Fruit fly (Drosophila melanogaster): ENCODE data around the gene CG44195.

CG44195 gene

dm6 chr3L:7614226-7614625 lies 81.2 kb downstream of the CG44195 start (continued):
- peak; percentile 2 for TF ChIP-seq nom (GFP tag; optimal IDR thresholded peaks at IDR 0.05)
- TF ChIP-seq jigr1 (GFP tag; IDR thresholded peaks at IDR 0.05), result no peak
- TF ChIP-seq CG12219 (GFP tag; optimal IDR thresholded peaks at IDR 0.05), result peak; percentile 17
- TF ChIP-seq sc (optimal IDR thresholded peaks at IDR 0.05), result no peak
- TF ChIP-seq sc (GFP tag; optimal IDR thresholded peaks at IDR 0.05), result no peak
- no peak for TF ChIP-seq CG4707 (GFP tag; optimal IDR thresholded peaks at IDR 0.05)
- TF ChIP-seq cad (GFP tag; optimal IDR thresholded peaks at IDR 0.05), result no peak
- TF ChIP-seq sima (GFP tag; optimal IDR thresholded peaks at IDR 0.05), result no peak
- TF ChIP-seq Adf1 (GFP tag; IDR thresholded peaks at IDR 0.05), result no peak
- 0 out of 2 replicates have a peak, but pooled peaks have one; percentile 37 for TF ChIP-seq vvl (GFP tag; IDR thresholded peaks at IDR 0.05)
- no peak for TF ChIP-seq CG34422 (GFP tag; IDR thresholded peaks at IDR 0.05)
- TF ChIP-seq CG5180 (GFP tag; optimal IDR thresholded peaks at IDR 0.05), result no peak
- TF ChIP-seq dmrt11E (tag; optimal IDR thresholded peaks at IDR 0.05), result peak; percentile 56
- TF ChIP-seq Nf-YB (GFP tag; optimal IDR thresholded peaks at IDR 0.05), result no peak
- TF ChIP-seq CG15696 (tag; optimal IDR thresholded peaks at IDR 0.05), result peak; percentile 30
- no peak for TF ChIP-seq h (optimal IDR thresholded peaks at IDR 0.05)
- TF ChIP-seq CG15479 (GFP tag; optimal IDR thresholded peaks at IDR 0.05), result no peak
- TF ChIP-seq eyg (GFP tag; optimal IDR thresholded peaks at IDR 0.05), result no peak
- TF ChIP-seq ranshi (GFP tag; IDR thresholded peaks at IDR 0.05), result peak; percentile 46; the same call in 1 of the 2 replicates
- 0 out of 2 replicates have a peak, but pooled peaks have one; percentile 21 for TF ChIP-seq CG10959 (GFP tag; IDR thresholded peaks at IDR 0.05)
- peak in 1 of 2 experiments; percentile 44 for TF ChIP-seq eve (GFP tag; optimal IDR thresholded peaks at IDR 0.05)
- TF ChIP-seq Gsc (GFP tag; IDR thresholded peaks at IDR 0.05), result no peak
- TF ChIP-seq CG2116 (GFP tag; optimal IDR thresholded peaks at IDR 0.05), result no peak
- TF ChIP-seq CG16779 (GFP tag; IDR thresholded peaks at IDR 0.05), result no peak
- no peak; the same call in 1 of the 2 replicates for TF ChIP-seq CG14667 (GFP tag; IDR thresholded peaks at IDR 0.05)
- TF ChIP-seq CG33557 (GFP tag; optimal IDR thresholded peaks at IDR 0.05), result no peak
- TF ChIP-seq CG13894 (tag; optimal IDR thresholded peaks at IDR 0.05), result no peak
- TF ChIP-seq pita (GFP tag; optimal IDR thresholded peaks at IDR 0.05), result no peak
- TF ChIP-seq CG5953 (GFP tag; IDR thresholded peaks at IDR 0.05), result no peak
- no peak for TF ChIP-seq B-H1 (GFP tag; IDR thresholded peaks at IDR 0.05)
- TF ChIP-seq D19A (tag; optimal IDR thresholded peaks at IDR 0.05), result peak; percentile 30
- TF ChIP-seq crp (GFP tag; optimal IDR thresholded peaks at IDR 0.05), result no peak
- TF ChIP-seq ftz-f1 (GFP tag; optimal IDR thresholded peaks at IDR 0.05), result no peak
- TF ChIP-seq Usf (GFP tag; optimal IDR thresholded peaks at IDR 0.05), result no peak
- TF ChIP-seq ash1 (GFP tag; optimal IDR thresholded peaks at IDR 0.05), result no peak
- peak; percentile 51; the same call in 1 of the 2 replicates for TF ChIP-seq sisA (GFP tag; IDR thresholded peaks at IDR 0.05)
- TF ChIP-seq CG2889 (GFP tag; IDR thresholded peaks at IDR 0.05), result no peak
- no peak for TF ChIP-seq salm (tag; optimal IDR thresholded peaks at IDR 0.05)
- TF ChIP-seq CG10431 (GFP tag; optimal IDR thresholded peaks at IDR 0.05), result no peak
- TF ChIP-seq dm (GFP tag; optimal IDR thresholded peaks at IDR 0.05), result no peak
- TF ChIP-seq Doc2 (GFP tag; IDR thresholded peaks at IDR 0.05), result no peak
- TF ChIP-seq CG32767 (GFP tag; IDR thresholded peaks at IDR 0.05), result no peak
- peak; percentile 16 for TF ChIP-seq Meics (GFP tag; optimal IDR thresholded peaks at IDR 0.05)
- TF ChIP-seq Doc3 (GFP tag; IDR thresholded peaks at IDR 0.05; ENCODE audit: partially characterized antibody), result no peak
- TF ChIP-seq tx (GFP tag; optimal IDR thresholded peaks at IDR 0.05), result no peak
- 0 out of 3 replicates have a peak, but pooled peaks have one; percentile 14 for TF ChIP-seq otp (GFP tag; IDR thresholded peaks at IDR 0.05)
- no peak for TF ChIP-seq bigmax (GFP tag; optimal IDR thresholded peaks at IDR 0.05)
- no peak for TF ChIP-seq Spps (tag; optimal IDR thresholded peaks at IDR 0.05)
- TF ChIP-seq CG9876 (GFP tag; optimal IDR thresholded peaks at IDR 0.05), result no peak
- no peak for TF ChIP-seq Lim3 (GFP tag; IDR thresholded peaks at IDR 0.05)
- TF ChIP-seq CG17328 (GFP tag; IDR thresholded peaks at IDR 0.05), result peak; percentile 54; the same call in 1 of the 2 replicates
- peak; percentile 58; the same call in 1 of the 2 replicates for TF ChIP-seq slbo (GFP tag; IDR thresholded peaks at IDR 0.05)
- no peak for TF ChIP-seq dan (GFP tag; IDR thresholded peaks at IDR 0.05)
